Fruit fly (Drosophila melanogaster) whole organism, embryonic: ENCODE results near the gene U2af50.
A peak's percentile ranks its signal among the peaks of the same experiment; 100 is the strongest.

Source experiments
- Awh ChIP-seq: fragments of 200-800 bp; sonication (Bioruptor generic); IDR thresholded peaks from 2 replicates; pipeline ENCODE4, ENCODE4 v1.3.6; 2022; ENCODE audit warnings: missing biosample characterization, missing genetic modification characterization
- C15 ChIP-seq: fragments of 200-800 bp; sonication (Bioruptor generic); IDR thresholded peaks from 3 replicates; pipeline ENCODE4 v1.3.6; 2022; ENCODE audit warnings: missing biosample characterization, missing genetic modification characterization
- CG1024 ChIP-seq: fragments of 200-800 bp; sonication (Bioruptor generic); IDR thresholded peaks from 2 replicates; pipeline ENCODE4 v1.3.6; 2022; ENCODE audit warnings: missing biosample characterization, missing genetic modification characterization
- CG11560 ChIP-seq: fragments of 200-800 bp; sonication (Bioruptor generic); IDR thresholded peaks from 3 replicates; pipeline ENCODE4 v1.3.6; 2022; ENCODE audit warnings: missing biosample characterization, missing genetic modification characterization
- CG11695 ChIP-seq: fragments of 200-800 bp; sonication (Bioruptor generic); IDR thresholded peaks from 3 replicates; pipeline ENCODE4 v1.3.6; 2022; ENCODE audit warnings: missing biosample characterization, missing genetic modification characterization
- CG12071 ChIP-seq: fragments of 200-800 bp; sonication (Bioruptor generic); optimal IDR thresholded peaks from 3 replicates; lab custom pipeline; 2018; ENCODE audit warnings: missing biosample characterization, mild to moderate bottlenecking, missing genetic modification characterization
- CG12299 ChIP-seq: fragments of 200-800 bp; sonication (Bioruptor generic); optimal IDR thresholded peaks from 2 replicates; lab custom pipeline; 2018; ENCODE audit warnings: missing biosample characterization, mild to moderate bottlenecking, missing genetic modification characterization
- CG12391 ChIP-seq: fragments of 200-800 bp; sonication (Bioruptor generic); optimal IDR thresholded peaks from 3 replicates; lab custom pipeline; 2018; ENCODE audit warnings: missing biosample characterization, mild to moderate bottlenecking, missing genetic modification characterization, moderate library complexity
- CG15696 ChIP-seq: fragments of 200-800 bp; sonication (Bioruptor generic); optimal IDR thresholded peaks from 2 replicates; lab custom pipeline; 2019; ENCODE audit warnings: missing biosample characterization, mild to moderate bottlenecking, missing genetic modification characterization, moderate library complexity
- CG17328 ChIP-seq: fragments of 200-800 bp; sonication (Bioruptor generic); IDR thresholded peaks from 2 replicates; pipeline ENCODE4 v1.3.6; 2022; ENCODE audit warnings: missing biosample characterization, missing genetic modification characterization
- CG17568 ChIP-seq: fragments of 200-800 bp; sonication (Bioruptor generic); optimal IDR thresholded peaks from 2 replicates; lab custom pipeline; 2018; ENCODE audit warnings: missing biosample characterization, mild to moderate bottlenecking, missing genetic modification characterization, moderate library complexity
- CG17802 ChIP-seq: fragments of 200-800 bp; sonication (Bioruptor generic); optimal IDR thresholded peaks from 2 replicates; lab custom pipeline; 2018; ENCODE audit warnings: missing biosample characterization, mild to moderate bottlenecking, missing genetic modification characterization, moderate library complexity
- CG17829 ChIP-seq: fragments of 200-800 bp; optimal IDR thresholded peaks from 2 replicates; lab custom pipeline; 2019; ENCODE audit warnings: missing biosample characterization, mild to moderate bottlenecking, missing genetic modification characterization, moderate library complexity
- CG18011 ChIP-seq: fragments of 200-800 bp; sonication (Bioruptor generic); optimal IDR thresholded peaks from 2 replicates; lab custom pipeline; 2017; ENCODE audit warnings: missing biosample characterization, missing genetic modification characterization, mild to moderate bottlenecking, moderate library complexity, missing genotype
- CG18476 ChIP-seq: fragments of 200-800 bp; sonication (Bioruptor generic); optimal IDR thresholded peaks from 2 replicates; lab custom pipeline; 2016; ENCODE audit warnings: missing biosample characterization, mild to moderate bottlenecking, missing genetic modification characterization
- CG2116 ChIP-seq: fragments of 200-800 bp; sonication (Bioruptor generic); optimal IDR thresholded peaks from 3 replicates; lab custom pipeline; 2018; ENCODE audit warnings: missing biosample characterization, mild to moderate bottlenecking, missing genetic modification characterization
- CG30020 ChIP-seq: fragments of 200-800 bp; optimal IDR thresholded peaks from 2 replicates; lab custom pipeline; 2019; ENCODE audit warnings: missing biosample characterization, mild to moderate bottlenecking, missing genetic modification characterization, moderate library complexity
- CG4617 ChIP-seq: fragments of 200-800 bp; sonication (Bioruptor generic); optimal IDR thresholded peaks from 3 replicates; lab custom pipeline; 2016; ENCODE audit warnings: missing biosample characterization, missing genetic modification characterization, borderline replicate concordance
- CG4730 ChIP-seq: fragments of 200-800 bp; sonication (Bioruptor generic); IDR thresholded peaks from 2 replicates; pipeline ENCODE4 v1.3.6; 2022; ENCODE audit warnings: missing biosample characterization, missing genetic modification characterization
- CG6272 ChIP-seq: fragments of 200-800 bp; sonication (Bioruptor generic); IDR thresholded peaks from 2 replicates; pipeline ENCODE4 v1.3.6; 2022; ENCODE audit warnings: missing biosample characterization, missing genetic modification characterization
- CG6654 ChIP-seq: fragments of 200-800 bp; sonication (Bioruptor generic); optimal IDR thresholded peaks from 2 replicates; lab custom pipeline; 2017; ENCODE audit warnings: missing biosample characterization, mild to moderate bottlenecking, missing genetic modification characterization
- CG7745 ChIP-seq: fragments of 200-800 bp; sonication (Bioruptor generic); optimal IDR thresholded peaks from 2 replicates; lab custom pipeline; 2018; ENCODE audit warnings: missing biosample characterization, mild to moderate bottlenecking, missing genetic modification characterization, moderate library complexity
- CG7786 ChIP-seq: fragments of 200-800 bp; sonication (Bioruptor generic); optimal IDR thresholded peaks from 2 replicates; lab custom pipeline; 2016; ENCODE audit warnings: missing biosample characterization, missing genetic modification characterization
- CG8924 ChIP-seq: fragments of 200-800 bp; optimal IDR thresholded peaks from 3 replicates; lab custom pipeline; 2019; ENCODE audit warnings: missing biosample characterization, mild to moderate bottlenecking, missing genetic modification characterization, moderate library complexity
- CG9215 ChIP-seq: fragments of 200-800 bp; sonication (Bioruptor generic); IDR thresholded peaks from 2 replicates; pipeline ENCODE4 v1.3.6; 2022; ENCODE audit warnings: missing biosample characterization, missing genetic modification characterization
- CHES-1-like ChIP-seq: fragments of 200-800 bp; sonication (Bioruptor generic); optimal IDR thresholded peaks from 2 replicates; lab custom pipeline; 2016; ENCODE audit warnings: missing biosample characterization, missing genetic modification characterization
- Elba2 ChIP-seq: fragments of 200-800 bp; sonication (Bioruptor generic); optimal IDR thresholded peaks from 3 replicates; lab custom pipeline; 2016; ENCODE audit warnings: missing biosample characterization, missing genetic modification characterization
- HLH4C ChIP-seq: fragments of 200-800 bp; sonication (Bioruptor generic); IDR thresholded peaks from 3 replicates; pipeline ENCODE4 v1.3.6; 2022; ENCODE audit warnings: missing biosample characterization, missing genetic modification characterization; ENCODE audit not compliant: partially characterized antibody
- Hsf ChIP-seq: fragments of 200-800 bp; sonication (Bioruptor generic); optimal IDR thresholded peaks from 3 replicates; lab custom pipeline; 2016; ENCODE audit warnings: missing biosample characterization, missing genetic modification characterization
- Lpt ChIP-seq: fragments of >200 bp; optimal IDR thresholded peaks from 2 replicates; lab custom pipeline; 2018; ENCODE audit warnings: missing biosample characterization, missing genetic modification characterization
- MESR4 ChIP-seq: fragments of 200-800 bp; sonication (Bioruptor generic); optimal IDR thresholded peaks from 2 replicates; lab custom pipeline; 2018; ENCODE audit warnings: missing biosample characterization, mild to moderate bottlenecking, missing genetic modification characterization, moderate library complexity
- Mad ChIP-seq: fragments of 200-800 bp; sonication (Bioruptor generic); optimal IDR thresholded peaks from 2 replicates; lab custom pipeline; 2016; ENCODE audit warnings: missing biosample characterization, missing genetic modification characterization
- Med ChIP-seq: fragments of 200-800 bp; sonication (Bioruptor generic); peaks from one replicate; lab custom pipeline; 2016; ENCODE audit warnings: missing biosample characterization, missing genetic modification characterization, mild to moderate bottlenecking, inconsistent platforms, moderate library complexity
- Scr ChIP-seq: fragments of 200-800 bp; sonication (Bioruptor generic); IDR thresholded peaks from 2 replicates; pipeline ENCODE4 v1.3.6; 2022; ENCODE audit warnings: missing biosample characterization, missing genetic modification characterization; ENCODE audit not compliant: partially characterized antibody
- Sin3A ChIP-seq: fragments of >200 bp; optimal IDR thresholded peaks from 2 replicates; lab custom pipeline; 2018
- Sox100B ChIP-seq: fragments of 200-800 bp; sonication (Bioruptor generic); optimal IDR thresholded peaks from 3 replicates; lab custom pipeline; 2018; ENCODE audit warnings: missing biosample characterization, mild to moderate bottlenecking, missing genetic modification characterization
- Stat92E ChIP-seq, 3 experiments: fragments of >200 bp in 2 of 3; fragments of 200-800 bp in 1 of 3; sonication (Bioruptor generic) in 1 of 3; optimal IDR thresholded peaks; 2 replicates each; lab custom pipeline; 2017 to 2019; ENCODE audit warnings: missing biosample characterization in 3 of 3, missing genetic modification characterization in 3 of 3, mild to moderate bottlenecking in 1 of 3, moderate library complexity in 1 of 3
- Vsx1 ChIP-seq: fragments of 200-800 bp; sonication (Bioruptor generic); optimal IDR thresholded peaks from 2 replicates; lab custom pipeline; 2017; ENCODE audit warnings: missing biosample characterization, mild to moderate bottlenecking, missing genetic modification characterization, missing genetic modification reagents
- YL-1 ChIP-seq: fragments of 200-800 bp; sonication (Bioruptor generic); optimal IDR thresholded peaks from 3 replicates; lab custom pipeline; 2017; ENCODE audit warnings: missing biosample characterization, mild to moderate bottlenecking, missing genetic modification characterization
- amos ChIP-seq: fragments of 200-800 bp; sonication (Bioruptor generic); IDR thresholded peaks from 2 replicates; pipeline ENCODE4 v1.3.6; 2022; ENCODE audit warnings: missing biosample characterization, missing genetic modification characterization; ENCODE audit not compliant: partially characterized antibody
- ara ChIP-seq: fragments of 200-800 bp; sonication (Bioruptor generic); IDR thresholded peaks from 2 replicates; pipeline ENCODE4 v1.3.6; 2022; ENCODE audit warnings: missing biosample characterization, missing genetic modification characterization
- cas ChIP-seq: fragments of 200-800 bp; sonication (Bioruptor generic); IDR thresholded peaks from 2 replicates; pipeline ENCODE4 v1.3.6; 2022; ENCODE audit warnings: missing biosample characterization, missing genetic modification characterization
- cg ChIP-seq: fragments of 200-800 bp; sonication (Bioruptor generic); optimal IDR thresholded peaks from 3 replicates; lab custom pipeline; 2019; ENCODE audit warnings: missing biosample characterization, mild to moderate bottlenecking, missing genetic modification characterization, moderate library complexity
- cwo ChIP-seq: fragments of 200-800 bp; sonication (Bioruptor generic); optimal IDR thresholded peaks from 3 replicates; lab custom pipeline; 2017; ENCODE audit warnings: missing biosample characterization, missing genetic modification characterization, mild to moderate bottlenecking, moderate library complexity, missing genetic modification reagents
- dan ChIP-seq: fragments of 200-800 bp; sonication (Bioruptor generic); IDR thresholded peaks from 2 replicates; pipeline ENCODE4 v1.3.6; 2022; ENCODE audit warnings: missing biosample characterization, missing genetic modification characterization
- fd3F ChIP-seq: fragments of 200-800 bp; sonication (Bioruptor generic); optimal IDR thresholded peaks from 2 replicates; lab custom pipeline; 2018; ENCODE audit warnings: missing biosample characterization, mild to moderate bottlenecking, missing genetic modification characterization, moderate library complexity
- hbn ChIP-seq: fragments of 200-800 bp; sonication (Bioruptor generic); IDR thresholded peaks from 2 replicates; pipeline ENCODE4 v1.3.6; 2022; ENCODE audit warnings: missing biosample characterization, missing genetic modification characterization; ENCODE audit not compliant: partially characterized antibody
- mam ChIP-seq: fragments of 200-800 bp; sonication (Bioruptor generic); optimal IDR thresholded peaks from 3 replicates; lab custom pipeline; 2016; ENCODE audit warnings: missing biosample characterization, missing genetic modification characterization
- pfk ChIP-seq: fragments of 200-800 bp; sonication (Bioruptor generic); optimal IDR thresholded peaks from 2 replicates; lab custom pipeline; 2018; ENCODE audit warnings: missing biosample characterization, mild to moderate bottlenecking, missing genetic modification characterization, moderate library complexity
- pzg ChIP-seq: fragments of 200-800 bp; sonication (Bioruptor generic); optimal IDR thresholded peaks from 3 replicates; lab custom pipeline; 2018; ENCODE audit warnings: missing biosample characterization, mild to moderate bottlenecking, missing genetic modification characterization, moderate library complexity
- scrt ChIP-seq: fragments of 200-800 bp; sonication (Bioruptor generic); optimal IDR thresholded peaks from 2 replicates; lab custom pipeline; 2018; ENCODE audit warnings: missing biosample characterization, mild to moderate bottlenecking, missing genetic modification characterization, moderate library complexity
- so ChIP-seq: fragments of 200-800 bp; sonication (Bioruptor generic); IDR thresholded peaks from 3 replicates; pipeline ENCODE4 v1.3.6; 2022; ENCODE audit warnings: missing biosample characterization, missing genetic modification characterization
- ssp ChIP-seq: fragments of 200-800 bp; sonication (Bioruptor generic); IDR thresholded peaks from 2 replicates; pipeline ENCODE4 v1.3.6; 2022; ENCODE audit warnings: missing biosample characterization, missing genetic modification characterization

The U2af50 gene

dm6 chrX:16361306-16361705, 2.5 kb upstream of the U2af50 start, which contains the start of gene nonA (continued):
- no peak for TF ChIP-seq cwo
- no peak for TF ChIP-seq cas
- TF ChIP-seq Sox100B (GFP tag; lab: Kevin White, UChicago): no peak
- TF ChIP-seq so (GFP tag; lab: Robert Waterston, UW): no peak
- TF ChIP-seq HLH4C (GFP tag; lab: Robert Waterston, UW): peak; percentile 53; the same call in 2 of the 3 replicates
- peak; percentile 96 for TF ChIP-seq pfk (GFP tag; lab: Kevin White, UChicago)
- no peak for TF ChIP-seq CG4730
- TF ChIP-seq ssp (GFP tag; lab: Robert Waterston, UW): peak; percentile 88
- no peak for TF ChIP-seq CG7745 (tag; lab: Kevin White, UChicago)
- TF ChIP-seq CG6272: no peak
- no peak for TF ChIP-seq Hsf (GFP tag; lab: Kevin White, UChicago)
- peak; percentile 51 for TF ChIP-seq CG4617
- TF ChIP-seq fd3F (GFP tag; lab: Kevin White, UChicago): no peak
- no peak for TF ChIP-seq mam (GFP tag; lab: Kevin White, UChicago)
- peak; percentile 22 for TF ChIP-seq CG8924 (tag; lab: Kevin White, UChicago)
- no peak for TF ChIP-seq CG9215 (GFP tag; lab: Robert Waterston, UW)
- no peak for TF ChIP-seq CG12299
- TF ChIP-seq CG12071: no peak
- no peak for TF ChIP-seq CG7786
- TF ChIP-seq CG18476 (GFP tag; lab: Kevin White, UChicago): no peak
- TF ChIP-seq Stat92E (GFP tag; optimal IDR thresholded peaks at IDR 0.05; lab: Kevin White, UChicago): no peak
- peak; percentile 58 for TF ChIP-seq MESR4 (GFP tag; lab: Kevin White, UChicago)
- no peak for TF ChIP-seq CG11560 (tag; lab: Robert Waterston, UW)
- TF ChIP-seq scrt (GFP tag; lab: Kevin White, UChicago): peak; percentile 12
- peak; percentile 83 for TF ChIP-seq CG1024 (GFP tag; lab: Robert Waterston, UW)
- TF ChIP-seq Awh: no peak
- peak; percentile 91 for TF ChIP-seq CG2116 (GFP tag; lab: Kevin White, UChicago)
- TF ChIP-seq CG17829 (tag; lab: Kevin White, UChicago): peak; percentile 10
- no peak for TF ChIP-seq cg
- peak; percentile 15; the same call in 1 of the 2 replicates for TF ChIP-seq amos (GFP tag; lab: Robert Waterston, UW)
- TF ChIP-seq C15: no peak
- TF ChIP-seq CG12391 (tag; lab: Kevin White, UChicago): no peak
- no peak for TF ChIP-seq dan
- no peak for TF ChIP-seq CG15696 (tag; lab: Kevin White, UChicago)
- TF ChIP-seq Scr (GFP tag; lab: Robert Waterston, UW): peak; percentile 46
- peak; percentile 44 for TF ChIP-seq pzg (GFP tag; lab: Kevin White, UChicago)
- TF ChIP-seq Lpt (GFP tag; lab: Kevin White, UChicago): no peak

DNA sequence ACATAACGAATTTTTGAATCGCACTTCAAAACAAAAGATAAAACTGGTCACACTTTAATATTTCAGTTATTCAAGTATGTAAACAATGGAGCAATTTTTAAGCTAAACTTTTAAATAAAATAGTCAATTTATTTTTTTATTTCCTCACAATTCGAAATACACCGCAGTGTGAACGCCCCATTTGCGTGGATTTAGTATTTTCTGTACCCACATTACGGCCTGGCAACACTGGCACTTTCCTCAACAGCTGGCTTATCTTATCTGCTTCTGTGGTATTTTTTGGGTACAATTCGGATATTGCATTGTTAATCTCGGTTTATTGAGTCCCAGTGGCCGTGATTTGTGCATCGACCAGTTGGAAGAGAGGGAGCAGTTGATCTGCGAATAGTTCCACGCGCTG, 8.8 kb downstream of the U2af50 start, which contains the start of gene sl:
Gene sl, plus strand, starts transcription at position 254 of the 400 bp plus-strand sequence.
- no peak for TF ChIP-seq Mad
- peak; percentile 40 for TF ChIP-seq Elba2 (GFP tag; lab: Kevin White, UChicago)
- peak; percentile 49; the same call in 1 of the 2 replicates for TF ChIP-seq hbn (GFP tag; lab: Robert Waterston, UW)
- TF ChIP-seq CG17328: 0 out of 2 replicates have a peak, but pooled peaks have one; percentile 19
- TF ChIP-seq YL-1 (GFP tag; lab: Kevin White, UChicago): peak; percentile 57
- TF ChIP-seq CG6654: no peak
- no peak for TF ChIP-seq CHES-1-like (GFP tag; lab: Kevin White, UChicago)
- TF ChIP-seq CG17568 (GFP tag; lab: Kevin White, UChicago): no peak
- no peak for TF ChIP-seq Vsx1 (GFP tag; lab: Kevin White, UChicago)
- no peak for TF ChIP-seq ara (GFP tag; lab: Robert Waterston, UW)
- TF ChIP-seq CG17829 (tag; lab: Kevin White, UChicago): peak; percentile 44
- TF ChIP-seq CG30020 (tag; lab: Kevin White, UChicago): peak; percentile 94
- peak; percentile 93 for TF ChIP-seq CG17802 (tag; lab: Kevin White, UChicago)
- peak; percentile 90 for TF ChIP-seq Med (GFP tag; lab: Kevin White, UChicago)
- TF ChIP-seq CG11695 (GFP tag; lab: Robert Waterston, UW): no peak
- TF ChIP-seq Sin3A: peak; percentile 6
- no peak for TF ChIP-seq CG18011 (GFP tag; lab: Kevin White, UChicago)
